Fruit fly (Drosophila melanogaster) whole organism, embryonic: ENCODE data around the gene CG11263.

Experiments
- Bdp1 ChIP-seq: fragments of 200-800 bp; sonication (Bioruptor generic); optimal IDR thresholded peaks from 3 replicates; lab custom pipeline; 2016; ENCODE audit warnings: missing biosample characterization, missing genetic modification characterization
- CG10267 ChIP-seq: fragments of 200-800 bp; sonication (Bioruptor generic); optimal IDR thresholded peaks from 2 replicates; lab custom pipeline; 2018; ENCODE audit warnings: missing biosample characterization, mild to moderate bottlenecking, missing genetic modification characterization, moderate library complexity
- CG10274 ChIP-seq: fragments of 200-800 bp; sonication (Bioruptor generic); optimal IDR thresholded peaks from 3 replicates; lab custom pipeline; 2017; ENCODE audit warnings: missing biosample characterization, mild to moderate bottlenecking, missing genetic modification characterization
- CG10321 ChIP-seq: fragments of 200-800 bp; sonication (Bioruptor generic); IDR thresholded peaks from 2 replicates; pipeline ENCODE4 v1.3.6; 2022; ENCODE audit warnings: missing biosample characterization, missing genetic modification characterization
- CG10431 ChIP-seq: fragments of 200-800 bp; sonication (Bioruptor generic); optimal IDR thresholded peaks from 3 replicates; lab custom pipeline; 2018; ENCODE audit warnings: missing biosample characterization, mild to moderate bottlenecking, missing genetic modification characterization
- CG10462 ChIP-seq: fragments of 200-800 bp; sonication (Bioruptor generic); optimal IDR thresholded peaks from 2 replicates; lab custom pipeline; 2016; ENCODE audit warnings: missing biosample characterization, missing genetic modification characterization
- CG10565 ChIP-seq: fragments of 200-800 bp; sonication (Bioruptor generic); optimal IDR thresholded peaks from 3 replicates; lab custom pipeline; 2016; ENCODE audit warnings: missing biosample characterization, mild to moderate bottlenecking, missing genetic modification characterization
- CG11398 ChIP-seq: fragments of 200-800 bp; sonication (Bioruptor generic); optimal IDR thresholded peaks from 2 replicates; lab custom pipeline; 2016; ENCODE audit warnings: missing biosample characterization, missing genetic modification characterization
- CG12236 ChIP-seq: fragments of 200-800 bp; sonication (Bioruptor generic); optimal IDR thresholded peaks from 2 replicates; lab custom pipeline; 2016; ENCODE audit warnings: missing biosample characterization, missing genetic modification characterization
- CG15011 ChIP-seq: fragments of 200-800 bp; sonication (Bioruptor generic); optimal IDR thresholded peaks from 3 replicates; lab custom pipeline; 2018; ENCODE audit warnings: missing biosample characterization, mild to moderate bottlenecking, missing genetic modification characterization
- CG15514 ChIP-seq: fragments of 200-800 bp; sonication (Bioruptor generic); optimal IDR thresholded peaks from 3 replicates; lab custom pipeline; 2017; ENCODE audit warnings: missing biosample characterization, missing genetic modification characterization, mild to moderate bottlenecking, moderate library complexity, missing genetic modification reagents
- CG17361 ChIP-seq: fragments of 200-800 bp; sonication (Bioruptor generic); IDR thresholded peaks from 3 replicates; pipeline ENCODE4 v1.3.6; 2022; ENCODE audit warnings: missing biosample characterization, missing genetic modification characterization
- CG2889 ChIP-seq: fragments of 200-800 bp; sonication (Bioruptor generic); IDR thresholded peaks from 3 replicates; pipeline ENCODE4 v1.3.6; 2022; ENCODE audit warnings: missing biosample characterization, missing genetic modification characterization
- CG31441 ChIP-seq: fragments of 200-800 bp; sonication (Bioruptor generic); IDR thresholded peaks from 2 replicates; pipeline ENCODE4 v1.3.6; 2022; ENCODE audit warnings: missing biosample characterization, missing genetic modification characterization
- CG3995 ChIP-seq: fragments of 200-800 bp; sonication (Bioruptor generic); optimal IDR thresholded peaks from 3 replicates; lab custom pipeline; 2016; ENCODE audit warnings: missing biosample characterization, missing genetic modification characterization
- CG4820 ChIP-seq: fragments of 200-800 bp; sonication (Bioruptor generic); optimal IDR thresholded peaks from 3 replicates; lab custom pipeline; 2016; ENCODE audit warnings: missing biosample characterization, missing genetic modification characterization
- CG4854 ChIP-seq: fragments of 200-800 bp; sonication (Bioruptor generic); optimal IDR thresholded peaks from 2 replicates; lab custom pipeline; 2016; ENCODE audit warnings: missing biosample characterization, missing genetic modification characterization, inconsistent platforms
- CG5953 ChIP-seq: fragments of 200-800 bp; sonication (Bioruptor generic); IDR thresholded peaks from 2 replicates; pipeline ENCODE4 v1.3.6; 2022; ENCODE audit warnings: missing biosample characterization, missing genetic modification characterization
- CG6272 ChIP-seq: fragments of 200-800 bp; sonication (Bioruptor generic); IDR thresholded peaks from 2 replicates; pipeline ENCODE4 v1.3.6; 2022; ENCODE audit warnings: missing biosample characterization, missing genetic modification characterization
- CG7963 ChIP-seq: fragments of 200-800 bp; sonication (Bioruptor generic); IDR thresholded peaks from 3 replicates; pipeline ENCODE4 v1.3.6; 2022; ENCODE audit warnings: missing biosample characterization, missing genetic modification characterization; ENCODE audit not compliant: partially characterized antibody
- CTCF ChIP-seq: fragments of 200-800 bp; sonication (Bioruptor generic); optimal IDR thresholded peaks from 2 replicates; lab custom pipeline; 2017; ENCODE audit warnings: missing biosample characterization, mild to moderate bottlenecking, missing genetic modification characterization, moderate library complexity
- Dbx ChIP-seq: fragments of 200-800 bp; sonication (Bioruptor generic); IDR thresholded peaks from 3 replicates; pipeline ENCODE4 v1.3.6; 2022; ENCODE audit warnings: missing biosample characterization, missing genetic modification characterization
- Deaf1 ChIP-seq: fragments of 200-800 bp; optimal IDR thresholded peaks from 3 replicates; lab custom pipeline; 2019; ENCODE audit warnings: missing biosample characterization, mild to moderate bottlenecking, missing genetic modification characterization, moderate library complexity
- Dp ChIP-seq: fragments of 200-800 bp; sonication (Bioruptor generic); optimal IDR thresholded peaks from 2 replicates; lab custom pipeline; 2018; ENCODE audit warnings: missing biosample characterization, mild to moderate bottlenecking, missing genetic modification characterization, moderate library complexity
- Fer3 ChIP-seq: fragments of 200-800 bp; sonication (Bioruptor generic); optimal IDR thresholded peaks from 2 replicates; lab custom pipeline; 2018; ENCODE audit warnings: missing biosample characterization, mild to moderate bottlenecking, missing genetic modification characterization, moderate library complexity
- H15 ChIP-seq: fragments of 200-800 bp; sonication (Bioruptor generic); IDR thresholded peaks from 3 replicates; pipeline ENCODE4 v1.3.6; 2022; ENCODE audit warnings: missing biosample characterization, missing genetic modification characterization
- MESR4 ChIP-seq: fragments of 200-800 bp; sonication (Bioruptor generic); optimal IDR thresholded peaks from 2 replicates; lab custom pipeline; 2018; ENCODE audit warnings: missing biosample characterization, mild to moderate bottlenecking, missing genetic modification characterization, moderate library complexity
- Mad ChIP-seq: fragments of 200-800 bp; sonication (Bioruptor generic); optimal IDR thresholded peaks from 2 replicates; lab custom pipeline; 2016; ENCODE audit warnings: missing biosample characterization, missing genetic modification characterization
- NC2α ChIP-seq: fragments of 200-800 bp; sonication (Bioruptor generic); optimal IDR thresholded peaks from 2 replicates; lab custom pipeline; 2016; ENCODE audit warnings: missing biosample characterization, missing genetic modification characterization
- Tbp ChIP-seq: fragments of >200 bp; optimal IDR thresholded peaks from 2 replicates; lab custom pipeline; 2018; ENCODE audit warnings: missing biosample characterization, missing genetic modification characterization
- ab ChIP-seq: fragments of 200-800 bp; sonication (Bioruptor generic); optimal IDR thresholded peaks from 2 replicates; lab custom pipeline; 2016; ENCODE audit warnings: missing biosample characterization, missing genetic modification characterization
- corto ChIP-seq: fragments of 200-800 bp; sonication (Bioruptor generic); optimal IDR thresholded peaks from 2 replicates; lab custom pipeline; 2016; ENCODE audit warnings: missing biosample characterization, mild to moderate bottlenecking, missing genetic modification characterization, moderate library complexity
- croc ChIP-seq: fragments of 200-800 bp; sonication (Bioruptor generic); conservative IDR thresholded peaks from 3 replicates; pipeline ENCODE4 v1.3.6; 2022; ENCODE audit warnings: missing biosample characterization, missing genetic modification characterization
- disco-r ChIP-seq: fragments of 200-800 bp; sonication (Bioruptor generic); optimal IDR thresholded peaks from 2 replicates; lab custom pipeline; 2016; ENCODE audit warnings: missing biosample characterization, missing genetic modification characterization
- emc ChIP-seq: fragments of 200-800 bp; sonication (Bioruptor generic); optimal IDR thresholded peaks from 2 replicates; lab custom pipeline; 2016; ENCODE audit warnings: missing biosample characterization, missing genetic modification characterization
- fd64A ChIP-seq: fragments of 200-800 bp; sonication (Bioruptor generic); optimal IDR thresholded peaks from 3 replicates; lab custom pipeline; 2018; ENCODE audit warnings: missing biosample characterization, mild to moderate bottlenecking, missing genetic modification characterization
- ind ChIP-seq: fragments of 200-800 bp; sonication (Bioruptor generic); optimal IDR thresholded peaks from 3 replicates; lab custom pipeline; 2016; ENCODE audit warnings: missing biosample characterization, missing genetic modification characterization
- knrl ChIP-seq: fragments of 200-800 bp; sonication (Bioruptor generic); IDR thresholded peaks from 3 replicates; pipeline ENCODE4 v1.3.6; 2022; ENCODE audit warnings: missing biosample characterization, missing genetic modification characterization; ENCODE audit not compliant: partially characterized antibody
- luna ChIP-seq: fragments of 200-800 bp; sonication (Bioruptor generic); optimal IDR thresholded peaks from 2 replicates; lab custom pipeline; 2016; ENCODE audit warnings: missing biosample characterization, missing genetic modification characterization
- nerfin-2 ChIP-seq: fragments of 200-800 bp; sonication (Bioruptor generic); IDR thresholded peaks from 2 replicates; pipeline ENCODE4 v1.3.6; 2022; ENCODE audit warnings: missing biosample characterization, missing genetic modification characterization; ENCODE audit not compliant: partially characterized antibody
- pfk ChIP-seq: fragments of 200-800 bp; sonication (Bioruptor generic); optimal IDR thresholded peaks from 2 replicates; lab custom pipeline; 2018; ENCODE audit warnings: missing biosample characterization, mild to moderate bottlenecking, missing genetic modification characterization, moderate library complexity
- schlank ChIP-seq: fragments of 200-800 bp; sonication (Bioruptor generic); optimal IDR thresholded peaks from 2 replicates; lab custom pipeline; 2018; ENCODE audit warnings: missing biosample characterization, mild to moderate bottlenecking, missing genetic modification characterization
- slbo ChIP-seq: fragments of 200-800 bp; sonication (Bioruptor generic); IDR thresholded peaks from 2 replicates; pipeline ENCODE4 v1.3.6; 2022; ENCODE audit warnings: missing biosample characterization, missing genetic modification characterization
- ssp ChIP-seq: fragments of 200-800 bp; sonication (Bioruptor generic); IDR thresholded peaks from 2 replicates; pipeline ENCODE4 v1.3.6; 2022; ENCODE audit warnings: missing biosample characterization, missing genetic modification characterization
- stwl ChIP-seq: fragments of 200-800 bp; sonication (Bioruptor generic); optimal IDR thresholded peaks from 3 replicates; lab custom pipeline; 2018; ENCODE audit warnings: missing biosample characterization, mild to moderate bottlenecking, missing genetic modification characterization, moderate library complexity
- sug ChIP-seq: fragments of 200-800 bp; optimal IDR thresholded peaks from 2 replicates; lab custom pipeline; 2019; ENCODE audit warnings: missing biosample characterization, mild to moderate bottlenecking, missing genetic modification characterization, moderate library complexity
- tx ChIP-seq: fragments of 200-800 bp; sonication (Bioruptor generic); optimal IDR thresholded peaks from 2 replicates; lab custom pipeline; 2016; ENCODE audit warnings: missing biosample characterization, missing genetic modification characterization
- vnd ChIP-seq: fragments of 200-800 bp; sonication (Bioruptor generic); IDR thresholded peaks from 3 replicates; pipeline ENCODE4 v1.3.6; 2022; ENCODE audit warnings: missing biosample characterization, missing genetic modification characterization; ENCODE audit not compliant: partially characterized antibody
- wek ChIP-seq: fragments of 200-800 bp; sonication (Bioruptor generic); optimal IDR thresholded peaks from 3 replicates; lab custom pipeline; 2018; ENCODE audit warnings: missing biosample characterization, mild to moderate bottlenecking, missing genetic modification characterization, moderate library complexity

The CG11263 gene

dm6 chr3L:13041292-13042067, 34.9 kb downstream of the CG11263 start, which contains the start of gene RpS4 (continued):
- TF ChIP-seq ssp (GFP tag; lab: Robert Waterston, UW) (peak; percentile 91), CG7963 (no peak), CG12236 (GFP tag; lab: Kevin White, UChicago) (peak; percentile 82), tx (GFP tag; lab: Kevin White, UChicago) (peak; percentile 36), CG2889 (GFP tag; lab: Robert Waterston, UW) (peak; percentile 63; the same call in 2 of the 3 replicates), schlank (peak; percentile 95), disco-r (GFP tag; lab: Kevin White, UChicago) (peak; percentile 84), CG4854 (GFP tag; lab: Kevin White, UChicago) (peak; percentile 81), stwl (tag; lab: Kevin White, UChicago) (peak; percentile 69)

dm6 chr3L:13044335-13044814, 37.8 kb downstream of the CG11263 start, which contains the start of gene Syx13:
Gene Syx13, plus strand, starts transcription at chr3L:13044434.
- TF ChIP-seq Mad (GFP tag; lab: Kevin White, UChicago) (peak; percentile 17), CG31441 (no peak), CG5953 (no peak), fd64A (GFP tag; lab: Kevin White, UChicago) (no peak), NC2α (GFP tag; lab: Kevin White, UChicago) (no peak), CG17361 (GFP tag; lab: Robert Waterston, UW) (peak; percentile 36; the same call in 1 of the 3 replicates), ind (no peak), corto (GFP tag; lab: Kevin White, UChicago) (no peak), Deaf1 (tag; lab: Kevin White, UChicago) (peak; percentile 57), croc (no peak), nerfin-2 (peak; percentile 58), Tbp (GFP tag; lab: Kevin White, UChicago) (no peak), vnd (peak; percentile 64), emc (no peak), knrl (GFP tag; lab: Robert Waterston, UW) (peak; percentile 78), slbo (GFP tag; lab: Robert Waterston, UW) (0 out of 2 replicates have a peak, but pooled peaks have one; percentile 23), CG15011 (GFP tag; lab: Kevin White, UChicago) (no peak), H15 (GFP tag; lab: Robert Waterston, UW) (no peak), CTCF (GFP tag; lab: Kevin White, UChicago) (peak; percentile 20), CG10274 (GFP tag; lab: Kevin White, UChicago) (no peak), CG4820 (GFP tag; lab: Kevin White, UChicago) (no peak), CG10321 (GFP tag; lab: Robert Waterston, UW) (0 out of 2 replicates have a peak, but pooled peaks have one; percentile 6), CG11398 (no peak), sug (tag; lab: Kevin White, UChicago) (peak; percentile 97), wek (no peak), Fer3 (tag; lab: Kevin White, UChicago) (no peak), CG15514 (GFP tag; lab: Kevin White, UChicago) (peak; percentile 68), CG10462 (GFP tag; lab: Kevin White, UChicago) (no peak), CG3995 (GFP tag; lab: Kevin White, UChicago) (no peak), Dbx (GFP tag; lab: Robert Waterston, UW) (peak; percentile 45; the same call in 1 of the 3 replicates), CG10431 (no peak), CG6272 (0 out of 2 replicates have a peak, but pooled peaks have one; percentile 18), pfk (GFP tag; lab: Kevin White, UChicago) (no peak), Dp (GFP tag; lab: Kevin White, UChicago) (peak; percentile 80), MESR4 (GFP tag; lab: Kevin White, UChicago) (peak; percentile 92), CG10565 (no peak), luna (GFP tag; lab: Kevin White, UChicago) (no peak), ab (GFP tag; lab: Kevin White, UChicago) (no peak), CG10267 (tag; lab: Kevin White, UChicago) (peak; percentile 41), Bdp1 (GFP tag; lab: Kevin White, UChicago) (no peak)
